Fruit fly (Drosophila melanogaster): ENCODE data around the gene lmd.

- TF ChIP-seq OdsH (GFP tag; optimal IDR thresholded peaks at IDR 0.05): no peak
- TF ChIP-seq Abd-B (GFP tag; optimal IDR thresholded peaks at IDR 0.05): no peak
- TF ChIP-seq h (GFP tag; optimal IDR thresholded peaks at IDR 0.05): no peak
- TF ChIP-seq psq (GFP tag; optimal IDR thresholded peaks at IDR 0.05): no peak
- TF ChIP-seq br (GFP tag; optimal IDR thresholded peaks at IDR 0.05): no peak
- no peak for TF ChIP-seq Myc (optimal IDR thresholded peaks at IDR 0.05)
- TF ChIP-seq tai (GFP tag; optimal IDR thresholded peaks at IDR 0.05): no peak
- TF ChIP-seq brk (GFP tag; optimal IDR thresholded peaks at IDR 0.05): no peak
- no peak for TF ChIP-seq jim (GFP tag; optimal IDR thresholded peaks at IDR 0.05)
- TF ChIP-seq dmrt93B (GFP tag; optimal IDR thresholded peaks at IDR 0.05): no peak
- TF ChIP-seq Dif (GFP tag; optimal IDR thresholded peaks at IDR 0.05; ENCODE audit: partially characterized antibody): no peak
- TF ChIP-seq lola (GFP tag; optimal IDR thresholded peaks at IDR 0.05): no peak
- TF ChIP-seq CG32264 (GFP tag; optimal IDR thresholded peaks at IDR 0.05): no peak
Measured at dm6 chr3R:23027428-23027813, 908 bp upstream of the lmd start.

All from whole organism, wandering third instar larva.